Fruit fly (Drosophila melanogaster) whole organism, embryonic: ENCODE measurements around the gene CG33286.

Experiments used
- ATbp ChIP-seq: fragments of 200-800 bp; sonication (Bioruptor generic); optimal IDR thresholded peaks from 2 replicates; lab custom pipeline; 2017; ENCODE audit warnings: missing biosample characterization, mild to moderate bottlenecking, missing genetic modification characterization, missing genetic modification reagents
- Bdp1 ChIP-seq: fragments of 200-800 bp; sonication (Bioruptor generic); optimal IDR thresholded peaks from 3 replicates; lab custom pipeline; 2016; ENCODE audit warnings: missing biosample characterization, missing genetic modification characterization
- Blimp-1 ChIP-seq: fragments of 200-800 bp; sonication (Bioruptor generic); optimal IDR thresholded peaks from 3 replicates; lab custom pipeline; 2018; ENCODE audit warnings: missing biosample characterization, missing genetic modification characterization, mild to moderate bottlenecking, moderate library complexity, missing genetic modification reagents
- CG11398 ChIP-seq: fragments of 200-800 bp; sonication (Bioruptor generic); optimal IDR thresholded peaks from 2 replicates; lab custom pipeline; 2016; ENCODE audit warnings: missing biosample characterization, missing genetic modification characterization
- CG13287 ChIP-seq: fragments of 200-800 bp; sonication (Bioruptor generic); IDR thresholded peaks from 2 replicates; pipeline ENCODE4 v1.3.6; 2022; ENCODE audit warnings: missing biosample characterization, missing genetic modification characterization; ENCODE audit not compliant: partially characterized antibody
- CG13296 ChIP-seq: fragments of 200-800 bp; sonication (Bioruptor generic); optimal IDR thresholded peaks from 3 replicates; lab custom pipeline; 2018; ENCODE audit warnings: missing biosample characterization, mild to moderate bottlenecking, missing genetic modification characterization
- CG13894 ChIP-seq: fragments of 200-800 bp; sonication (Bioruptor generic); optimal IDR thresholded peaks from 3 replicates; lab custom pipeline; 2018; ENCODE audit warnings: missing biosample characterization, mild to moderate bottlenecking, missing genetic modification characterization, moderate library complexity
- CG14965 ChIP-seq: fragments of 200-800 bp; sonication (Bioruptor generic); optimal IDR thresholded peaks from 2 replicates; lab custom pipeline; 2016; ENCODE audit warnings: missing biosample characterization, missing genetic modification characterization, borderline replicate concordance
- CG16813 ChIP-seq: fragments of 200-800 bp; sonication (Bioruptor generic); IDR thresholded peaks from 3 replicates; pipeline ENCODE4 v1.3.6; 2022; ENCODE audit warnings: missing biosample characterization, missing genetic modification characterization; ENCODE audit not compliant: partially characterized antibody
- CG17568 ChIP-seq: fragments of 200-800 bp; sonication (Bioruptor generic); optimal IDR thresholded peaks from 2 replicates; lab custom pipeline; 2018; ENCODE audit warnings: missing biosample characterization, mild to moderate bottlenecking, missing genetic modification characterization, moderate library complexity
- CG17912 ChIP-seq: fragments of 200-800 bp; sonication (Bioruptor generic); optimal IDR thresholded peaks from 2 replicates; lab custom pipeline; 2018; ENCODE audit warnings: missing biosample characterization, mild to moderate bottlenecking, missing genetic modification characterization
- CG2712 ChIP-seq: fragments of 200-800 bp; optimal IDR thresholded peaks from 3 replicates; lab custom pipeline; 2019; ENCODE audit warnings: missing biosample characterization, mild to moderate bottlenecking, missing genetic modification characterization, moderate library complexity
- CG6791 ChIP-seq: fragments of 200-800 bp; sonication (Bioruptor generic); IDR thresholded peaks from 3 replicates; pipeline ENCODE4 v1.3.6; 2022; ENCODE audit warnings: missing biosample characterization, missing genetic modification characterization; ENCODE audit not compliant: partially characterized antibody
- CG7987 ChIP-seq: fragments of 200-800 bp; sonication (Bioruptor generic); optimal IDR thresholded peaks from 2 replicates; lab custom pipeline; 2018; ENCODE audit warnings: missing biosample characterization, mild to moderate bottlenecking, missing genetic modification characterization, moderate library complexity
- CG8388 ChIP-seq: fragments of 200-800 bp; sonication (Bioruptor generic); optimal IDR thresholded peaks from 2 replicates; lab custom pipeline; 2019; ENCODE audit warnings: missing biosample characterization, mild to moderate bottlenecking, missing genetic modification characterization, moderate library complexity
- CG9437 ChIP-seq: fragments of 200-800 bp; sonication (Bioruptor generic); optimal IDR thresholded peaks from 2 replicates; lab custom pipeline; 2018; ENCODE audit warnings: missing biosample characterization, mild to moderate bottlenecking, missing genetic modification characterization
- Dad ChIP-seq: fragments of 200-800 bp; sonication (Bioruptor generic); optimal IDR thresholded peaks from 3 replicates; lab custom pipeline; 2016; ENCODE audit warnings: missing biosample characterization, missing genetic modification characterization
- Dip3 ChIP-seq: fragments of 200-800 bp; sonication (Bioruptor generic); optimal IDR thresholded peaks from 3 replicates; lab custom pipeline; 2016; ENCODE audit warnings: missing biosample characterization, missing genetic modification characterization
- Ets65A ChIP-seq: fragments of 200-800 bp; sonication (Bioruptor generic); peaks from one replicate; lab custom pipeline; 2016; ENCODE audit warnings: missing biosample characterization, missing genetic modification characterization
- Fer2 ChIP-seq: fragments of 200-800 bp; sonication (Bioruptor generic); optimal IDR thresholded peaks from 2 replicates; lab custom pipeline; 2018; ENCODE audit warnings: missing biosample characterization, mild to moderate bottlenecking, missing genetic modification characterization, moderate library complexity
- HLH54F ChIP-seq: fragments of 200-800 bp; sonication (Bioruptor generic); optimal IDR thresholded peaks from 3 replicates; lab custom pipeline; 2016; ENCODE audit warnings: missing biosample characterization, missing genetic modification characterization
- HLHmδ ChIP-seq: fragments of 200-800 bp; sonication (Bioruptor generic); optimal IDR thresholded peaks from 2 replicates; lab custom pipeline; 2018; ENCODE audit warnings: missing biosample characterization, mild to moderate bottlenecking, missing genetic modification characterization, moderate library complexity
- Hr51 ChIP-seq, 2 experiments: fragments of 200-800 bp; sonication (Bioruptor generic); optimal IDR thresholded peaks; 2 replicates in 1 of 2; 3 replicates in 1 of 2; lab custom pipeline; 2016 to 2018; ENCODE audit warnings: missing biosample characterization in 2 of 2, missing genetic modification characterization in 2 of 2, mild to moderate bottlenecking in 1 of 2, moderate library complexity in 1 of 2
- Med ChIP-seq: fragments of 200-800 bp; sonication (Bioruptor generic); peaks from one replicate; lab custom pipeline; 2016; ENCODE audit warnings: missing biosample characterization, missing genetic modification characterization, mild to moderate bottlenecking, inconsistent platforms, moderate library complexity
- Meics ChIP-seq: fragments of 200-800 bp; sonication (Bioruptor generic); optimal IDR thresholded peaks from 2 replicates; lab custom pipeline; 2017; ENCODE audit warnings: missing biosample characterization, mild to moderate bottlenecking, missing genetic modification characterization
- Mrtf ChIP-seq: fragments of 200-800 bp; sonication (Bioruptor generic); IDR thresholded peaks from 3 replicates; pipeline ENCODE4 v1.3.6; 2022; ENCODE audit warnings: missing biosample characterization, missing genetic modification characterization
- Neu2 ChIP-seq: fragments of 200-800 bp; sonication (Bioruptor generic); optimal IDR thresholded peaks from 3 replicates; lab custom pipeline; 2016; ENCODE audit warnings: missing biosample characterization, missing genetic modification characterization, borderline replicate concordance
- Poxn ChIP-seq: fragments of 200-800 bp; sonication (Bioruptor generic); IDR thresholded peaks from 2 replicates; pipeline ENCODE4 v1.3.6; 2022; ENCODE audit warnings: missing biosample characterization, missing genetic modification characterization
- Ptx1 ChIP-seq: fragments of 200-800 bp; sonication (Bioruptor generic); IDR thresholded peaks from 2 replicates; pipeline ENCODE4 v1.3.6; 2022; ENCODE audit warnings: missing biosample characterization, missing genetic modification characterization
- Six4 ChIP-seq: fragments of 200-800 bp; sonication (Bioruptor generic); optimal IDR thresholded peaks from 2 replicates; lab custom pipeline; 2016; ENCODE audit warnings: missing biosample characterization, missing genetic modification characterization
- cas ChIP-seq: fragments of 200-800 bp; sonication (Bioruptor generic); IDR thresholded peaks from 2 replicates; pipeline ENCODE4 v1.3.6; 2022; ENCODE audit warnings: missing biosample characterization, missing genetic modification characterization
- dan ChIP-seq: fragments of 200-800 bp; sonication (Bioruptor generic); IDR thresholded peaks from 2 replicates; pipeline ENCODE4 v1.3.6; 2022; ENCODE audit warnings: missing biosample characterization, missing genetic modification characterization
- dm ChIP-seq: fragments of 200-800 bp; sonication (Bioruptor generic); optimal IDR thresholded peaks from 3 replicates; lab custom pipeline; 2016; ENCODE audit warnings: missing biosample characterization, missing genetic modification characterization
- dysf ChIP-seq: fragments of 200-800 bp; sonication (Bioruptor generic); IDR thresholded peaks from 3 replicates; pipeline ENCODE4 v1.3.6; 2022; ENCODE audit warnings: missing biosample characterization, missing genetic modification characterization
- fd102C ChIP-seq: fragments of 200-800 bp; sonication (Bioruptor generic); optimal IDR thresholded peaks from 2 replicates; lab custom pipeline; 2018; ENCODE audit warnings: missing biosample characterization, mild to moderate bottlenecking, missing genetic modification characterization, moderate library complexity
- fd64A ChIP-seq: fragments of 200-800 bp; sonication (Bioruptor generic); optimal IDR thresholded peaks from 3 replicates; lab custom pipeline; 2018; ENCODE audit warnings: missing biosample characterization, mild to moderate bottlenecking, missing genetic modification characterization
- gem ChIP-seq: fragments of 200-800 bp; sonication (Bioruptor generic); optimal IDR thresholded peaks from 2 replicates; lab custom pipeline; 2019; ENCODE audit warnings: missing biosample characterization, mild to moderate bottlenecking, missing genetic modification characterization, moderate library complexity
- h ChIP-seq: fragments of >200 bp; optimal IDR thresholded peaks from 2 replicates; lab custom pipeline; 2017
- kah ChIP-seq: fragments of 200-800 bp; sonication (Bioruptor generic); optimal IDR thresholded peaks from 2 replicates; lab custom pipeline; 2018; ENCODE audit warnings: missing biosample characterization, mild to moderate bottlenecking, missing genetic modification characterization
- lilli ChIP-seq: fragments of 200-800 bp; sonication (Bioruptor generic); optimal IDR thresholded peaks from 3 replicates; lab custom pipeline; 2016; ENCODE audit warnings: missing biosample characterization, missing genetic modification characterization
- onecut ChIP-seq: fragments of 200-800 bp; sonication (Bioruptor generic); IDR thresholded peaks from 2 replicates; pipeline ENCODE4 v1.3.6; 2022; ENCODE audit warnings: missing biosample characterization, missing genetic modification characterization
- pb ChIP-seq: fragments of 200-800 bp; sonication (Bioruptor generic); optimal IDR thresholded peaks from 3 replicates; lab custom pipeline; 2016; ENCODE audit warnings: missing biosample characterization, missing genetic modification characterization
- rib ChIP-seq: fragments of 200-800 bp; sonication (Bioruptor generic); IDR thresholded peaks from 2 replicates; pipeline ENCODE4 v1.3.6; 2022; ENCODE audit warnings: missing biosample characterization, missing genetic modification characterization
- schlank ChIP-seq: fragments of 200-800 bp; sonication (Bioruptor generic); optimal IDR thresholded peaks from 2 replicates; lab custom pipeline; 2018; ENCODE audit warnings: missing biosample characterization, mild to moderate bottlenecking, missing genetic modification characterization
- shn ChIP-seq: fragments of 200-800 bp; sonication (Bioruptor generic); optimal IDR thresholded peaks from 3 replicates; lab custom pipeline; 2016; ENCODE audit warnings: missing biosample characterization, missing genetic modification characterization
- stwl ChIP-seq: fragments of 200-800 bp; sonication (Bioruptor generic); optimal IDR thresholded peaks from 3 replicates; lab custom pipeline; 2018; ENCODE audit warnings: missing biosample characterization, mild to moderate bottlenecking, missing genetic modification characterization, moderate library complexity
- trh ChIP-seq: fragments of 200-800 bp; sonication (Bioruptor generic); optimal IDR thresholded peaks from 2 replicates; lab custom pipeline; 2016; ENCODE audit warnings: missing biosample characterization, missing genetic modification characterization
- tup ChIP-seq: fragments of 200-800 bp; sonication (Bioruptor generic); optimal IDR thresholded peaks from 2 replicates; lab custom pipeline; 2016; ENCODE audit warnings: missing biosample characterization, mild to moderate bottlenecking, missing genetic modification characterization, moderate library complexity
- twi ChIP-seq: fragments of 200-800 bp; optimal IDR thresholded peaks from 2 replicates; lab custom pipeline; 2019; ENCODE audit warnings: missing biosample characterization, mild to moderate bottlenecking, missing genetic modification characterization, moderate library complexity
- zfh1 ChIP-seq: fragments of 200-800 bp; sonication (Bioruptor generic); IDR thresholded peaks from 3 replicates; pipeline ENCODE4 v1.3.6; 2022; ENCODE audit warnings: missing biosample characterization, missing genetic modification characterization

The CG33286 gene

DNA sequence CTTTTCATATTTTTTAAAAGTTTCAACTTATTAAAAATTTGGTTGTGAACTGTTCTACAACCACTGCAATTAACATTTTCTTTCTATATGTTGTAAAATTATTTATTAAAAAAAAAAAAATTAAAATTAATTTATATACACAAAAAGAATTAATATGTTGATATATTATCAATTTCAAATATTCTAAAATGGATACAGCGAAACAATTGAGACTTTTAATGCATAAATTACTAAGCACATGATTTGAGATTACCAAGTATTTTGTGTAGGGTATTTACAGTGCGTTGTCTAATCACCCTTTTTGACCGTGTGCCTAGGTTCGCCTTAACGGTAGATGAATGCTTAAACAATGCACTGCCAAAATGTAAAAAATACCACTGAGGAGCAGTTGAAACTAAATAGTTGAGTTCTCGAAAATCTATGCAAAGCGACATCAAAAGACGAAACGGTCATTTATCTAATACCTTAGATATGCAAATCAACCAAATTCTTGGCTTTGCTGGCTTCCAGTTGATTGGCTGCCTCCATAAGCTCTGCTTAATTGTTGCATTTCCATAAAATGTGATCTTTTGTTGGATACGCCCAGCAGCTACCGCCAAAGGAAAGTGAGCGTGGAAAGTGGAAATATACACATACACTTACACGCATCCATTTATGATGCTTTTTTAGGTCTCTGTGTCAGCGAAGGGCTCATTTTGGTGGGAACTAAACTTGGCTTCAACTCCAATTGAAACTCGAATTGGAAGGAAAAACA is 2.6 kb upstream of the CG33286 start:
- no peak for TF ChIP-seq HLHmδ (GFP tag; lab: Kevin White, UChicago)
- TF ChIP-seq Ets65A (GFP tag; lab: Kevin White, UChicago) = no peak
- no peak for TF ChIP-seq fd102C (GFP tag; lab: Kevin White, UChicago)
- TF ChIP-seq dm (GFP tag; lab: Kevin White, UChicago) = no peak
- TF ChIP-seq tup = no peak
- no peak for TF ChIP-seq Poxn
- no peak for TF ChIP-seq dan (GFP tag; lab: Robert Waterston, UW)
- no peak for TF ChIP-seq HLH54F (GFP tag; lab: Kevin White, UChicago)
- TF ChIP-seq twi (tag; lab: Kevin White, UChicago) = no peak
- TF ChIP-seq shn (GFP tag; lab: Kevin White, UChicago) = no peak
- no peak for TF ChIP-seq kah (GFP tag; lab: Kevin White, UChicago)
- TF ChIP-seq Dip3 (GFP tag; lab: Kevin White, UChicago) = no peak
- no peak for TF ChIP-seq CG7987 (GFP tag; lab: Kevin White, UChicago)
- no peak for TF ChIP-seq pb (GFP tag; lab: Kevin White, UChicago)
- peak; percentile 85 for TF ChIP-seq Blimp-1 (GFP tag; lab: Kevin White, UChicago)
- no peak for TF ChIP-seq CG13894 (tag; lab: Kevin White, UChicago)
- no peak for TF ChIP-seq CG16813 (GFP tag; lab: Robert Waterston, UW)
- TF ChIP-seq Ptx1 (GFP tag; lab: Robert Waterston, UW) = no peak
- no peak for TF ChIP-seq CG14965
- TF ChIP-seq onecut (GFP tag; lab: Robert Waterston, UW) = no peak
- TF ChIP-seq stwl (tag; lab: Kevin White, UChicago) = no peak
- no peak for TF ChIP-seq zfh1 (GFP tag; lab: Robert Waterston, UW)
- TF ChIP-seq cas = no peak
- no peak for TF ChIP-seq CG17568 (GFP tag; lab: Kevin White, UChicago)
- TF ChIP-seq Bdp1 = no peak
- TF ChIP-seq Mrtf (GFP tag; lab: Robert Waterston, UW) = no peak
- TF ChIP-seq CG13296 (GFP tag; lab: Kevin White, UChicago) = no peak
- TF ChIP-seq CG11398 (GFP tag; lab: Kevin White, UChicago) = no peak
- peak; percentile 58 for TF ChIP-seq gem (tag; lab: Kevin White, UChicago)
- no peak for TF ChIP-seq Six4
- no peak for TF ChIP-seq dysf
- no peak for TF ChIP-seq Med (GFP tag; lab: Kevin White, UChicago)
- TF ChIP-seq h (lab: Kevin White, UChicago) = no peak
- no peak for TF ChIP-seq schlank (tag; lab: Kevin White, UChicago)
- no peak for TF ChIP-seq CG13287 (GFP tag; lab: Robert Waterston, UW)
- TF ChIP-seq fd64A (GFP tag; lab: Kevin White, UChicago) = no peak
- no peak for TF ChIP-seq CG2712 (tag; lab: Kevin White, UChicago)
- TF ChIP-seq trh = no peak
- TF ChIP-seq Dad (GFP tag; lab: Kevin White, UChicago) = no peak
- no peak for TF ChIP-seq lilli
- TF ChIP-seq CG9437 = no peak
- no peak for TF ChIP-seq Hr51 (GFP tag; optimal IDR thresholded peaks at IDR 0.05; lab: Kevin White, UChicago)
- no peak for TF ChIP-seq CG6791 (GFP tag; lab: Robert Waterston, UW)
- no peak for TF ChIP-seq Fer2 (tag; lab: Kevin White, UChicago)
- no peak for TF ChIP-seq Meics
- no peak for TF ChIP-seq rib (GFP tag; lab: Robert Waterston, UW)
- no peak for TF ChIP-seq CG17912 (GFP tag; lab: Kevin White, UChicago)
- no peak for TF ChIP-seq Neu2 (GFP tag; lab: Kevin White, UChicago)
- peak; percentile 7 for TF ChIP-seq ATbp (GFP tag; lab: Kevin White, UChicago)
- TF ChIP-seq CG8388 = peak; percentile 6
